Worm (Caenorhabditis elegans) whole organism, L1 larva: Measurements from ENCODE around the gene taf-12.

Experiments
- dsc-1 ChIP-seq: sonication (generic microtip); optimal IDR thresholded peaks from 2 replicates; lab custom pipeline; 2016; ENCODE audit warnings: mild to moderate bottlenecking, missing genetic modification characterization, missing compliant biosample characterization
- jun-1 ChIP-seq: fragments of 150-350 bp; optimal IDR thresholded peaks from 2 replicates; lab custom pipeline; 2014; ENCODE audit warnings: missing biosample characterization, missing genetic modification reagents, missing genetic modification characterization
- nhr-237 ChIP-seq: fragments of 150-350 bp; optimal IDR thresholded peaks from 2 replicates; lab custom pipeline; 2014; ENCODE audit warnings: missing biosample characterization, missing genetic modification characterization
- pag-3 ChIP-seq: sonication (generic microtip); optimal IDR thresholded peaks from 2 replicates; lab custom pipeline; 2017; ENCODE audit warnings: missing genetic modification characterization, mild to moderate bottlenecking, missing compliant biosample characterization, antibody characterized with exemption, borderline replicate concordance; ENCODE audit not compliant: insufficient read depth
- zip-4 ChIP-seq: fragments of 200-800 bp; sonication (Bioruptor generic); optimal IDR thresholded peaks from 2 replicates; lab custom pipeline; 2018; ENCODE audit warnings: mild to moderate bottlenecking, missing genetic modification characterization, moderate library complexity, missing compliant biosample characterization

DNA sequence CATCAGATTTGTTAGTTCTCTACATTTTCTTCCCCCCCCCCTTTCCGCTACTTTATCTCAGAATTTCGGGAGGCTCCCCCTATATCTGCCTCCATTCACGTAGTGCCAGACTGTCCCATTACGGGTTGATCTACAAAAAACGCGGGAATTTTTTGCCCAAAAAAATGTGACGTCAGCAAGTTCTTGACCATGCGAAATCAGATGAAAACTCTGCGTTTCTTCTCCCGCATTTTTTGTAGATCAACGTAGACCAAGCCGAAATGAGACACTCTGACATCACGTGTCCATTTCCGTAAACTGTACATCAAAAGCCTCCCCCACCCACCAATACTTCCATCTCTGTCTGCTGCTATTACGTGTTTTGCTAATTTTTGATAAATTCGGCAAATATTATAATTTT, 44.5 kb downstream of the taf-12 start:
- TF ChIP-seq pag-3 (tag; lab: Kevin White, UChicago) (no peak), jun-1 (tag; lab: Kevin White, UChicago) (no peak), nhr-237 (tag; lab: Kevin White, UChicago) (no peak), zip-4 (GFP tag; lab: Kevin White, UChicago) (no peak), dsc-1 (tag; lab: Kevin White, UChicago) (no peak)
